Fruit fly (Drosophila melanogaster) whole organism, adult: ENCODE measurements around the gene CG14742.

Source experiments
- CG12768 ChIP-seq: fragments of 200-800 bp; sonication (Bioruptor generic); optimal IDR thresholded peaks from 2 replicates; lab custom pipeline; 2017; ENCODE audit warnings: missing biosample characterization, missing genetic modification characterization, mild to moderate bottlenecking, moderate library complexity, missing genetic modification reagents
- CG14711 ChIP-seq: fragments of 200-800 bp; sonication (Bioruptor generic); optimal IDR thresholded peaks from 2 replicates; lab custom pipeline; 2018; ENCODE audit warnings: missing biosample characterization, mild to moderate bottlenecking, missing genetic modification characterization, moderate library complexity
- CG5204 ChIP-seq: fragments of 200-800 bp; sonication (Bioruptor generic); optimal IDR thresholded peaks from 2 replicates; lab custom pipeline; 2016; ENCODE audit warnings: missing biosample characterization, missing genetic modification characterization
- CG7101 ChIP-seq: fragments of 200-800 bp; sonication (Bioruptor generic); optimal IDR thresholded peaks from 2 replicates; lab custom pipeline; 2018; ENCODE audit warnings: missing biosample characterization, mild to moderate bottlenecking, missing genetic modification characterization, moderate library complexity
- Crg-1 ChIP-seq: fragments of 200-800 bp; sonication (Bioruptor generic); optimal IDR thresholded peaks from 2 replicates; lab custom pipeline; 2016; ENCODE audit warnings: missing biosample characterization, missing genetic modification characterization
- Hr96 ChIP-seq: fragments of 200-800 bp; sonication (Bioruptor generic); optimal IDR thresholded peaks from 2 replicates; lab custom pipeline; 2016; ENCODE audit warnings: missing biosample characterization, missing genetic modification characterization
- Mnt ChIP-seq: fragments of 200-800 bp; sonication (Bioruptor generic); optimal IDR thresholded peaks from 2 replicates; lab custom pipeline; 2016; ENCODE audit warnings: missing biosample characterization, mild to moderate bottlenecking, missing genetic modification characterization
- bab1 ChIP-seq: fragments of 200-800 bp; sonication (Bioruptor generic); optimal IDR thresholded peaks from 3 replicates; lab custom pipeline; 2019; ENCODE audit warnings: missing biosample characterization, mild to moderate bottlenecking, missing genetic modification characterization, moderate library complexity
- ovo ChIP-seq: fragments of 200-800 bp; sonication (Bioruptor generic); optimal IDR thresholded peaks from 2 replicates; lab custom pipeline; 2016; ENCODE audit warnings: missing biosample characterization, missing genetic modification characterization

CG14742 gene

dm6 chr3R:12259819-12260218 lies 45.5 kb downstream of the CG14742 start:
- TF ChIP-seq CG7101: no peak
- no peak for TF ChIP-seq Hr96
- TF ChIP-seq ovo: no peak
- TF ChIP-seq Mnt: no peak
- TF ChIP-seq CG5204 (GFP tag; lab: Kevin White, UChicago): no peak

DNA sequence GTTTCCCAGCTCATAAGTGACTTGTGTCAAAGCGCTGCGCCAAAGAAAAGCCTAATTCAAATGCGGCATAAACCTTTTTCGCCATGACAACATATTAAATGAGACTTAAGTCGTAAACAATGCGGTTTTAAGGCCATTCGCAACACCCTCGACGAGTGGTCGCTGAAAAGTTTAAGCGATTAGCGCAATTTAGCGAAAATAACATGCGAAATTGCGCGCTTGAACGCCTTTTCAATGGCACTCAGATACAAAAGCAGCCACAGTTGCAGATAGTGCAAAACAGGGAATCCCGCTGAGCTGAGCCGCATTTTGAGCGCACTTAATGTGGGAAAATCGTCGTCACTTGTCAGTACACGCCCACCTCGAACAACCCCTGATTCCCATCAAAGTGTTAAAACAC lies 46.4 kb downstream of the CG14742 start, which contains the start of gene CG44038:
CG44038 (plus strand) TSS at position 301 of the 400 bp plus-strand sequence.
- TF ChIP-seq CG12768: no peak
- TF ChIP-seq bab1 (GFP tag; lab: Kevin White, UChicago): no peak
- no peak for TF ChIP-seq CG14711 (tag; lab: Kevin White, UChicago)
- TF ChIP-seq Crg-1 (GFP tag; lab: Kevin White, UChicago): no peak
- no peak for TF ChIP-seq ovo
